Fruit fly (Drosophila melanogaster) whole organism, embryonic: ENCODE measurements around the gene AP-1sigma.

ENCODE experiments used
- Atf6 ChIP-seq: fragments of 200-800 bp; sonication (Bioruptor generic); IDR thresholded peaks from 2 replicates; pipeline ENCODE4 v1.3.6; 2022; ENCODE audit warnings: missing biosample characterization, missing genetic modification characterization
- B-H1 ChIP-seq: fragments of 200-800 bp; sonication (Bioruptor generic); IDR thresholded peaks from 3 replicates; pipeline ENCODE4 v1.3.6; 2022; ENCODE audit warnings: missing biosample characterization, missing genetic modification characterization
- CG10366 ChIP-seq: fragments of 200-800 bp; sonication (Bioruptor generic); IDR thresholded peaks from 2 replicates; pipeline ENCODE4 v1.3.6; 2022; ENCODE audit warnings: missing biosample characterization, missing genetic modification characterization
- CG12104 ChIP-seq: fragments of 200-800 bp; sonication (Bioruptor generic); optimal IDR thresholded peaks from 3 replicates; lab custom pipeline; 2016; ENCODE audit warnings: missing biosample characterization, missing genetic modification characterization
- CG12236 ChIP-seq: fragments of 200-800 bp; sonication (Bioruptor generic); optimal IDR thresholded peaks from 2 replicates; lab custom pipeline; 2016; ENCODE audit warnings: missing biosample characterization, missing genetic modification characterization
- CG12659 ChIP-seq: fragments of 200-800 bp; sonication (Bioruptor generic); optimal IDR thresholded peaks from 3 replicates; lab custom pipeline; 2017; ENCODE audit warnings: mild to moderate bottlenecking, missing biosample characterization, missing genetic modification reagents, missing genetic modification characterization
- CG13123 ChIP-seq: fragments of 200-800 bp; sonication (Bioruptor generic); optimal IDR thresholded peaks from 2 replicates; lab custom pipeline; 2016; ENCODE audit warnings: missing biosample characterization, missing genetic modification characterization
- CG14050 ChIP-seq: fragments of 200-800 bp; sonication (Bioruptor generic); IDR thresholded peaks from 3 replicates; pipeline ENCODE4 v1.3.6; 2022; ENCODE audit warnings: missing biosample characterization, missing genetic modification characterization
- CG14965 ChIP-seq: fragments of 200-800 bp; sonication (Bioruptor generic); optimal IDR thresholded peaks from 2 replicates; lab custom pipeline; 2016; ENCODE audit warnings: missing biosample characterization, missing genetic modification characterization, borderline replicate concordance
- CG15269 ChIP-seq: fragments of 200-800 bp; sonication (Bioruptor generic); optimal IDR thresholded peaks from 2 replicates; lab custom pipeline; 2018; ENCODE audit warnings: missing biosample characterization, mild to moderate bottlenecking, missing genetic modification characterization, moderate library complexity
- CG15514 ChIP-seq: fragments of 200-800 bp; sonication (Bioruptor generic); optimal IDR thresholded peaks from 3 replicates; lab custom pipeline; 2017; ENCODE audit warnings: missing biosample characterization, missing genetic modification characterization, mild to moderate bottlenecking, moderate library complexity, missing genetic modification reagents
- CG18764 ChIP-seq: fragments of 200-800 bp; sonication (Bioruptor generic); optimal IDR thresholded peaks from 3 replicates; lab custom pipeline; 2016; ENCODE audit warnings: missing biosample characterization, missing genetic modification characterization
- CG2202 ChIP-seq: fragments of 200-800 bp; sonication (Bioruptor generic); optimal IDR thresholded peaks from 2 replicates; lab custom pipeline; 2018; ENCODE audit warnings: missing biosample characterization, mild to moderate bottlenecking, missing genetic modification characterization
- CG2875 ChIP-seq: fragments of 200-800 bp; sonication (Bioruptor generic); optimal IDR thresholded peaks from 2 replicates; lab custom pipeline; 2017; ENCODE audit warnings: missing biosample characterization, mild to moderate bottlenecking, missing genetic modification characterization, missing genetic modification reagents
- CG2889 ChIP-seq: fragments of 200-800 bp; sonication (Bioruptor generic); IDR thresholded peaks from 3 replicates; pipeline ENCODE4 v1.3.6; 2022; ENCODE audit warnings: missing biosample characterization, missing genetic modification characterization
- CG32772 ChIP-seq: fragments of 200-800 bp; sonication (Bioruptor generic); IDR thresholded peaks from 2 replicates; pipeline ENCODE4 v1.3.6; 2022; ENCODE audit warnings: missing biosample characterization, missing genetic modification characterization
- CG34422 ChIP-seq: fragments of 200-800 bp; sonication (Bioruptor generic); IDR thresholded peaks from 3 replicates; pipeline ENCODE4 v1.3.6; 2022; ENCODE audit warnings: missing biosample characterization, missing genetic modification characterization
- CG7963 ChIP-seq: fragments of 200-800 bp; sonication (Bioruptor generic); IDR thresholded peaks from 3 replicates; pipeline ENCODE4 v1.3.6; 2022; ENCODE audit warnings: missing biosample characterization, missing genetic modification characterization; ENCODE audit not compliant: partially characterized antibody
- CG8765 ChIP-seq: fragments of 200-800 bp; sonication (Bioruptor generic); IDR thresholded peaks from 2 replicates; pipeline ENCODE4 v1.3.6; 2022; ENCODE audit warnings: missing biosample characterization, missing genetic modification characterization
- CG8924 ChIP-seq: fragments of 200-800 bp; optimal IDR thresholded peaks from 3 replicates; lab custom pipeline; 2019; ENCODE audit warnings: missing biosample characterization, mild to moderate bottlenecking, missing genetic modification characterization, moderate library complexity
- CG9609 ChIP-seq: fragments of 200-800 bp; sonication (Bioruptor generic); optimal IDR thresholded peaks from 3 replicates; lab custom pipeline; 2016; ENCODE audit warnings: missing biosample characterization, missing genetic modification characterization
- CTCF ChIP-seq: fragments of 200-800 bp; sonication (Bioruptor generic); optimal IDR thresholded peaks from 2 replicates; lab custom pipeline; 2017; ENCODE audit warnings: missing biosample characterization, mild to moderate bottlenecking, missing genetic modification characterization, moderate library complexity
- D19B ChIP-seq: fragments of 200-800 bp; sonication (Bioruptor generic); optimal IDR thresholded peaks from 2 replicates; lab custom pipeline; 2017; ENCODE audit warnings: missing biosample characterization, mild to moderate bottlenecking, missing genetic modification characterization
- Dek ChIP-seq: fragments of 200-800 bp; sonication (Bioruptor generic); optimal IDR thresholded peaks from 3 replicates; lab custom pipeline; 2019; ENCODE audit warnings: missing biosample characterization, mild to moderate bottlenecking, missing genetic modification characterization, moderate library complexity
- Fer3 ChIP-seq: fragments of 200-800 bp; sonication (Bioruptor generic); optimal IDR thresholded peaks from 2 replicates; lab custom pipeline; 2018; ENCODE audit warnings: missing biosample characterization, mild to moderate bottlenecking, missing genetic modification characterization, moderate library complexity
- HLH54F ChIP-seq: fragments of 200-800 bp; sonication (Bioruptor generic); optimal IDR thresholded peaks from 3 replicates; lab custom pipeline; 2016; ENCODE audit warnings: missing biosample characterization, missing genetic modification characterization
- HmgD ChIP-seq: fragments of 200-800 bp; sonication (Bioruptor generic); optimal IDR thresholded peaks from 3 replicates; lab custom pipeline; 2016; ENCODE audit warnings: missing biosample characterization, missing genetic modification characterization
- Hr3 ChIP-seq: fragments of 200-800 bp; sonication (Bioruptor generic); optimal IDR thresholded peaks from 3 replicates; lab custom pipeline; 2016; ENCODE audit warnings: missing biosample characterization, missing genetic modification characterization
- Mes4 ChIP-seq: fragments of 200-800 bp; sonication (Bioruptor generic); optimal IDR thresholded peaks from 2 replicates; lab custom pipeline; 2016; ENCODE audit warnings: missing biosample characterization, missing genetic modification characterization
- NC2β ChIP-seq: fragments of 200-800 bp; sonication (Bioruptor generic); optimal IDR thresholded peaks from 2 replicates; lab custom pipeline; 2016; ENCODE audit warnings: missing biosample characterization, missing genetic modification characterization
- NFAT ChIP-seq: fragments of 200-800 bp; sonication (Bioruptor generic); IDR thresholded peaks from 2 replicates; pipeline ENCODE4 v1.3.6; 2022; ENCODE audit warnings: missing biosample characterization, missing genetic modification characterization
- Nf-YA ChIP-seq: fragments of 200-800 bp; sonication (Bioruptor generic); IDR thresholded peaks from 2 replicates; pipeline ENCODE4 v1.3.6; 2022; ENCODE audit warnings: missing biosample characterization, missing genetic modification characterization
- Nf-YB ChIP-seq: fragments of 200-800 bp; sonication (Bioruptor generic); optimal IDR thresholded peaks from 3 replicates; lab custom pipeline; 2019; ENCODE audit warnings: missing biosample characterization, mild to moderate bottlenecking, missing genetic modification characterization, moderate library complexity
- Ssrp ChIP-seq: fragments of 200-800 bp; sonication (Bioruptor generic); optimal IDR thresholded peaks from 2 replicates; lab custom pipeline; 2018; ENCODE audit warnings: missing biosample characterization, mild to moderate bottlenecking, missing genetic modification characterization, moderate library complexity
- amos ChIP-seq: fragments of 200-800 bp; sonication (Bioruptor generic); IDR thresholded peaks from 2 replicates; pipeline ENCODE4 v1.3.6; 2022; ENCODE audit warnings: missing biosample characterization, missing genetic modification characterization; ENCODE audit not compliant: partially characterized antibody
- ash1 ChIP-seq: fragments of 200-800 bp; sonication (Bioruptor generic); optimal IDR thresholded peaks from 2 replicates; lab custom pipeline; 2018; ENCODE audit warnings: missing biosample characterization, mild to moderate bottlenecking, missing genetic modification characterization
- crp ChIP-seq, 2 experiments: fragments of 200-800 bp; sonication (Bioruptor generic); optimal IDR thresholded peaks; 2 replicates in 1 of 2; 3 replicates in 1 of 2; lab custom pipeline; 2017; ENCODE audit warnings: missing biosample characterization in 2 of 2, missing genetic modification characterization in 2 of 2, mild to moderate bottlenecking in 1 of 2, moderate library complexity in 1 of 2
- dm ChIP-seq: fragments of 200-800 bp; sonication (Bioruptor generic); optimal IDR thresholded peaks from 3 replicates; lab custom pipeline; 2016; ENCODE audit warnings: missing biosample characterization, missing genetic modification characterization
- ems ChIP-seq: fragments of 200-800 bp; sonication (Bioruptor generic); optimal IDR thresholded peaks from 3 replicates; lab custom pipeline; 2016; ENCODE audit warnings: missing biosample characterization, missing genetic modification characterization
- hth ChIP-seq: fragments of >200 bp; optimal IDR thresholded peaks from 2 replicates; lab custom pipeline; 2017; ENCODE audit warnings: inconsistent platforms
- jing ChIP-seq: fragments of 200-800 bp; sonication (Bioruptor generic); optimal IDR thresholded peaks from 2 replicates; lab custom pipeline; 2018; ENCODE audit warnings: missing biosample characterization, mild to moderate bottlenecking, missing genetic modification characterization
- kni ChIP-seq: fragments of 200-800 bp; sonication (Bioruptor generic); optimal IDR thresholded peaks from 3 replicates; lab custom pipeline; 2017; ENCODE audit warnings: mild to moderate bottlenecking, missing biosample characterization, missing genetic modification reagents, missing genetic modification characterization
- lov ChIP-seq, 2 experiments: fragments of 200-800 bp in 1 of 2; fragments of >200 bp in 1 of 2; sonication (Bioruptor generic) in 1 of 2; IDR thresholded peaks in 1 of 2; optimal IDR thresholded peaks in 1 of 2; 2 replicates in 1 of 2; 3 replicates in 1 of 2; pipeline versions ENCODE4 v1.3.6 to Lab custom; 2017 to 2022; ENCODE audit warnings: missing biosample characterization in 1 of 2, missing genetic modification characterization in 1 of 2
- mld ChIP-seq: fragments of 200-800 bp; sonication (Bioruptor generic); IDR thresholded peaks from 3 replicates; pipeline ENCODE4 v1.3.6; 2022; ENCODE audit warnings: missing biosample characterization, missing genetic modification characterization; ENCODE audit not compliant: partially characterized antibody
- org-1 ChIP-seq: fragments of 200-800 bp; sonication (Bioruptor generic); optimal IDR thresholded peaks from 2 replicates; lab custom pipeline; 2017; ENCODE audit warnings: missing biosample characterization, missing genetic modification characterization
- repo ChIP-seq: fragments of 200-800 bp; sonication (Bioruptor generic); optimal IDR thresholded peaks from 2 replicates; lab custom pipeline; 2016; ENCODE audit warnings: missing biosample characterization, missing genetic modification characterization
- sc ChIP-seq, 3 experiments: fragments of >200 bp in 2 of 3; fragments of 200-800 bp in 1 of 3; sonication (Bioruptor generic) in 1 of 3; optimal IDR thresholded peaks; 2 replicates in 2 of 3; 3 replicates in 1 of 3; lab custom pipeline; 2017; ENCODE audit warnings: mild to moderate bottlenecking in 1 of 3, missing biosample characterization in 1 of 3, missing genetic modification characterization in 1 of 3, missing genetic modification reagents in 1 of 3
- so ChIP-seq: fragments of 200-800 bp; sonication (Bioruptor generic); IDR thresholded peaks from 3 replicates; pipeline ENCODE4 v1.3.6; 2022; ENCODE audit warnings: missing biosample characterization, missing genetic modification characterization
- yki ChIP-seq: fragments of >200 bp; optimal IDR thresholded peaks from 3 replicates; lab custom pipeline; 2018

The AP-1sigma gene

dm6 chr3R:23958091-23958838 is at the start of gene AP-1sigma, which contains the start of gene GluProRS (continued):
- TF ChIP-seq amos, result peak; percentile 92
- peak; percentile 92 for TF ChIP-seq CG2889 (GFP tag; lab: Robert Waterston, UW)
- peak; percentile 87 for TF ChIP-seq ems (GFP tag; lab: Kevin White, UChicago)
- no peak for TF ChIP-seq sc (optimal IDR thresholded peaks at IDR 0.05; lab: Kevin White, UChicago)
- TF ChIP-seq sc (GFP tag; optimal IDR thresholded peaks at IDR 0.05; lab: Kevin White, UChicago), result peak; percentile 78
- peak; percentile 86; the same call in 2 of the 3 replicates for TF ChIP-seq mld
- TF ChIP-seq Nf-YA (GFP tag; lab: Robert Waterston, UW), result peak; percentile 85
- peak; percentile 87 for TF ChIP-seq CG12104
- TF ChIP-seq CG12659 (GFP tag; lab: Kevin White, UChicago), result peak; percentile 94
- no peak for TF ChIP-seq hth (lab: Kevin White, UChicago)
- peak; percentile 90 for TF ChIP-seq CG14050 (GFP tag; lab: Robert Waterston, UW)
- TF ChIP-seq Atf6 (GFP tag; lab: Robert Waterston, UW), result peak; percentile 94
- peak; percentile 63 for TF ChIP-seq NC2β (GFP tag; lab: Kevin White, UChicago)
- TF ChIP-seq dm (GFP tag; lab: Kevin White, UChicago), result peak; percentile 79
- peak; percentile 50 for TF ChIP-seq repo (GFP tag; lab: Kevin White, UChicago)
- peak; percentile 51 for TF ChIP-seq kni (GFP tag; lab: Kevin White, UChicago)
- peak; percentile 67 for TF ChIP-seq CG2202 (tag; lab: Kevin White, UChicago)
- peak; percentile 46 for TF ChIP-seq CG12236 (GFP tag; lab: Kevin White, UChicago)
- TF ChIP-seq Mes4 (GFP tag; lab: Kevin White, UChicago), result peak; percentile 62
- TF ChIP-seq CG13123 (GFP tag; lab: Kevin White, UChicago), result peak; percentile 87
- TF ChIP-seq ash1 (GFP tag; lab: Kevin White, UChicago), result peak; percentile 59
- peak; percentile 90 for TF ChIP-seq B-H1 (GFP tag; lab: Robert Waterston, UW)
- TF ChIP-seq CG34422 (GFP tag; lab: Robert Waterston, UW), result peak; percentile 98
- peak; percentile 97 for TF ChIP-seq CG32772 (GFP tag; lab: Robert Waterston, UW)
- peak; percentile 74 for TF ChIP-seq jing (GFP tag; lab: Kevin White, UChicago)
- TF ChIP-seq CG8765 (GFP tag; lab: Robert Waterston, UW), result peak; percentile 96
- peak; percentile 88 for TF ChIP-seq Dek (tag; lab: Kevin White, UChicago)
- TF ChIP-seq CG15514 (GFP tag; lab: Kevin White, UChicago), result peak; percentile 80
- TF ChIP-seq HLH54F (GFP tag; lab: Kevin White, UChicago), result peak; percentile 86
- TF ChIP-seq org-1 (GFP tag; lab: Kevin White, UChicago), result peak; percentile 77
- TF ChIP-seq CTCF, result no peak
- TF ChIP-seq HmgD (GFP tag; lab: Kevin White, UChicago), result peak; percentile 85
- peak; percentile 91 for TF ChIP-seq yki (lab: Kevin White, UChicago)
- peak; percentile 88 for TF ChIP-seq CG8924 (tag; lab: Kevin White, UChicago)
- TF ChIP-seq so (GFP tag; lab: Robert Waterston, UW), result peak; percentile 92
- TF ChIP-seq Fer3 (tag; lab: Kevin White, UChicago), result peak; percentile 89
- peak; percentile 4 to 78 for TF ChIP-seq crp (GFP tag; optimal IDR thresholded peaks at IDR 0.05; lab: Kevin White, UChicago)
- TF ChIP-seq Ssrp (tag; lab: Kevin White, UChicago), result peak; percentile 87
- TF ChIP-seq CG14965 (GFP tag; lab: Kevin White, UChicago), result peak; percentile 0
- peak; percentile 72 for TF ChIP-seq CG9609 (GFP tag; lab: Kevin White, UChicago)
- TF ChIP-seq Hr3 (GFP tag; lab: Kevin White, UChicago), result peak; percentile 93
- TF ChIP-seq CG15269 (tag; lab: Kevin White, UChicago), result peak; percentile 87
- peak; percentile 81 for TF ChIP-seq CG7963 (GFP tag; lab: Robert Waterston, UW)
- peak; percentile 65 for TF ChIP-seq Nf-YB (GFP tag; lab: Kevin White, UChicago)
- peak; percentile 95 for TF ChIP-seq NFAT (GFP tag; lab: Robert Waterston, UW)
- TF ChIP-seq CG18764 (GFP tag; lab: Kevin White, UChicago), result peak; percentile 88
- TF ChIP-seq lov (optimal IDR thresholded peaks at IDR 0.05; lab: Kevin White, UChicago), result no peak
- TF ChIP-seq lov (GFP tag; IDR thresholded peaks at IDR 0.05; lab: Robert Waterston, UW), result peak; percentile 86; the same call in 2 of the 3 replicates
- peak; percentile 60 for TF ChIP-seq CG2875 (GFP tag; lab: Kevin White, UChicago)
- TF ChIP-seq CG10366 (GFP tag; lab: Robert Waterston, UW), result peak; percentile 96
- TF ChIP-seq D19B (GFP tag; lab: Kevin White, UChicago), result peak; percentile 67
